Worm (Caenorhabditis elegans): ENCODE data around the gene C54E10.3.

DNA sequence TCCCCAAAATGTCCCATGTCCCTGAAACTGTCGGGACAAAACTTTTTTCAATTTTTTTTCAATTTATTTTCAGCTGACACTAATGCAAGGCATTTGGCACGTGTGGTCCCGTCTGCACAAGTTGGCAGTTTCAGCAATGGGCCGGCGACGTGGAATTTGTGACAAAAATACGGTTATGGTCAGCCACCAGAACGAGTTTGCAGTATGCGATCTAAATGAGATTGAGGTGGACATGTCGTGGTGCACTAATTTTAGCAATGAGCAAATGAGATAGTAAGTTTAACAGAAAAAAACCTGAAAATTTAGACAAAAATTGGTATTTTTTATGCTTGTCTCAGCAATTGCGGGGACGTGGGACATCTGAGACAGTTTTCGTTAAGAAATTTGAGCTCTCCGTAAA lies 31.7 kb downstream of the C54E10.3 start:
- TF ChIP-seq ceh-9 (tag; optimal IDR thresholded peaks at IDR 0.05): no peak
- no peak for TF ChIP-seq nhr-11 (tag; optimal IDR thresholded peaks at IDR 0.05)
- no peak for TF ChIP-seq madf-2 (tag; optimal IDR thresholded peaks at IDR 0.05)
- TF ChIP-seq ceh-31 (tag; optimal IDR thresholded peaks at IDR 0.05): no peak
- TF ChIP-seq unc-86 (tag; optimal IDR thresholded peaks at IDR 0.05): no peak
- no peak for TF ChIP-seq hlh-8 (tag; optimal IDR thresholded peaks at IDR 0.05)
- TF ChIP-seq rnt-1 (tag; optimal IDR thresholded peaks at IDR 0.05): no peak
- no peak for TF ChIP-seq ama-1 (optimal IDR thresholded peaks at IDR 0.05)
- TF ChIP-seq odd-2 (tag; optimal IDR thresholded peaks at IDR 0.05): no peak

Data from whole organism, late embryonic.